Worm (Caenorhabditis elegans) whole organism, young adult: ENCODE data around the gene bus-4.
"Not testable (repeated sequence)": the region's sequence is repeated elsewhere in the genome, so short reads cannot be mapped to it uniquely, and the experiment has no call there.

Source experiments
- nfyb-1 ChIP-seq: fragments of 200-800 bp; sonication (Bioruptor generic); IDR thresholded peaks from 2 replicates; pipeline ENCODE4 v1.3.6; 2022; ENCODE audit warnings: missing genetic modification reagents, missing genetic modification characterization, missing compliant biosample characterization
- unc-62 ChIP-seq: fragments of 150-350 bp; optimal IDR thresholded peaks from 2 replicates; lab custom pipeline; 2014; ENCODE audit warnings: missing biosample characterization, missing genetic modification reagents, missing genetic modification characterization
- ztf-28 ChIP-seq: fragments of 200-800 bp; sonication (Bioruptor generic); IDR thresholded peaks from 2 replicates; pipeline ENCODE4 v1.3.6; 2022; ENCODE audit warnings: missing genetic modification reagents, missing genetic modification characterization, missing compliant biosample characterization

- TF ChIP-seq ztf-28 (GFP tag; lab: Robert Waterston, UW) (peak; percentile 86), nfyb-1 (GFP tag; lab: Robert Waterston, UW) (peak; percentile 98)
- not testable (repeated sequence) for TF ChIP-seq unc-62 (GFP tag; lab: Kevin White, UChicago)
These were observed 32.5 kb downstream of the bus-4 start for ce11 chrIV:4720522-4720921.
